Worm (Caenorhabditis elegans) whole organism, late embryonic: ENCODE data around the gene C36A4.4.
A peak's percentile ranks its signal among the peaks of the same experiment; 100 is the strongest.
"Not testable (repeated sequence)": the region's sequence is repeated elsewhere in the genome, so short reads cannot be mapped to it uniquely, and the experiment has no call there.

Experiments
- K02D7.2 ChIP-seq: sonication (generic microtip); optimal IDR thresholded peaks from 2 replicates; lab custom pipeline; 2017; ENCODE audit warnings: mild to moderate bottlenecking, missing genetic modification characterization, missing compliant biosample characterization
- ama-1 ChIP-seq: fragments of 150-350 bp; optimal IDR thresholded peaks from 2 replicates; lab custom pipeline; 2014
- ceh-22 ChIP-seq: sonication (generic microtip); optimal IDR thresholded peaks from 2 replicates; lab custom pipeline; 2017; ENCODE audit warnings: missing biosample characterization, missing genetic modification characterization
- ceh-31 ChIP-seq: sonication (generic microtip); optimal IDR thresholded peaks from 2 replicates; lab custom pipeline; 2016; ENCODE audit warnings: missing genetic modification characterization, missing compliant biosample characterization
- ceh-34 ChIP-seq: sonication (generic microtip); optimal IDR thresholded peaks from 2 replicates; lab custom pipeline; 2016; ENCODE audit warnings: mild to moderate bottlenecking, missing genetic modification characterization, missing compliant biosample characterization
- ceh-6 ChIP-seq: fragments of 200-800 bp; sonication (Bioruptor generic); optimal IDR thresholded peaks from 2 replicates; lab custom pipeline; 2018; ENCODE audit warnings: mild to moderate bottlenecking, missing genetic modification characterization, missing compliant biosample characterization
- dmd-4 ChIP-seq: sonication (generic microtip); optimal IDR thresholded peaks from 2 replicates; lab custom pipeline; 2016; ENCODE audit warnings: borderline replicate concordance, missing genetic modification characterization, missing compliant biosample characterization
- hlh-13 ChIP-seq: fragments of 200-800 bp; sonication (Bioruptor generic); optimal IDR thresholded peaks from 2 replicates; lab custom pipeline; 2018; ENCODE audit warnings: mild to moderate bottlenecking, missing genetic modification characterization, missing compliant biosample characterization

DNA sequence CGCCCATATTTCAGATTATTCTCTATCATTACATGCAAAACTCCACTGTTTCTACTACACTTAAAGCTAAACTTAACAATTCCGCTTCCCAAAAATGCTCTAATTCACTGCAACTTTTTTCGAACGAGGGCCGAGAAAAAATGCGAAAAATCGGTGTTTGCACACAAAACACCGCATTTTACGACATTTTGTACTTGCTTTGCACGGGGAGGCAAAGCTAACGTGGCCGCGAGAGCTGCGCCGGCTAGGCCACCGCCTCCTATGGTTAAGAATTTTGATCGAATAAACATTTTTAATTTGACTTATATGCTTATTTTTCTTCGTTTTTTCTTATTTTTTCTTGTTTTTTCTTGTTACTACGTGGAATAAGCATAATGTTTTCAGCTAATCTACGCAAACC lies 11.5 kb upstream of the C36A4.4 start:
- not testable (repeated sequence) for TF ChIP-seq K02D7.2 (tag; lab: Kevin White, UChicago); dmd-4; ceh-6 (GFP tag; lab: Kevin White, UChicago); ama-1 (lab: Kevin White, UChicago); ceh-22 (tag; lab: Kevin White, UChicago); ceh-34 (tag; lab: Kevin White, UChicago); hlh-13
- TF ChIP-seq ceh-31: peak; percentile 29
